Worm (Caenorhabditis elegans) whole organism, L4/young adult: Measurements from ENCODE around the gene C16A3.6.
A peak's percentile ranks its signal among the peaks of the same experiment; 100 is the strongest.

Source experiments
- W03F9.2 ChIP-seq: fragments of 150-350 bp; optimal IDR thresholded peaks from 2 replicates; lab custom pipeline; 2014; ENCODE audit warnings: missing biosample characterization, missing genetic modification characterization
- dao-5 ChIP-seq: sonication (generic microtip); optimal IDR thresholded peaks from 2 replicates; lab custom pipeline; 2016; ENCODE audit warnings: missing genotype, missing genetic modification characterization, moderate library complexity, missing compliant biosample characterization
- him-1 ChIP-seq: sonication (generic microtip); optimal IDR thresholded peaks from 2 replicates; lab custom pipeline; 2016; ENCODE audit warnings: missing genotype, missing genetic modification reagents, missing genetic modification characterization, missing compliant biosample characterization

The C16A3.6 gene

DNA sequence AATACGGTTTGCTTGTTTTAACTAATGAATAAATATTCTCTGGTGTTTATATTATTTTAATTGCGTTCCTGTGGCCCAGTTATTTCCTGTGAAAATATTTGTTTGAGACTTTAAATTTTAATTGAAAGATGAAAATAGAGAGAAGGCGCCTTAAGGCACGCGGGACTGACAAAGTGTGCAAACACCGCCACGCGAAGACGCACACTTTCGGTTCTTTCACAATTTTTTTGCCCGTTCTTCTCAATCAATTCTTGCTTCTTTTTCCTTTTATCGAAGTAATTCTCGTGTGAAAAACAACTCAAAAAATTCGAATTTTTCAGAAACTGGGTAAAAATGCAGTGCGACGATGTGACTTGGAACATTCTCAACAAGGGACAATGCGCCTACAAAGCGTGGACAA is at the start of gene C16A3.6:
Gene C16A3.6, plus strand, starts transcription at position 84 of the 400 bp plus-strand sequence.
- TF ChIP-seq dao-5 = no peak

DNA sequence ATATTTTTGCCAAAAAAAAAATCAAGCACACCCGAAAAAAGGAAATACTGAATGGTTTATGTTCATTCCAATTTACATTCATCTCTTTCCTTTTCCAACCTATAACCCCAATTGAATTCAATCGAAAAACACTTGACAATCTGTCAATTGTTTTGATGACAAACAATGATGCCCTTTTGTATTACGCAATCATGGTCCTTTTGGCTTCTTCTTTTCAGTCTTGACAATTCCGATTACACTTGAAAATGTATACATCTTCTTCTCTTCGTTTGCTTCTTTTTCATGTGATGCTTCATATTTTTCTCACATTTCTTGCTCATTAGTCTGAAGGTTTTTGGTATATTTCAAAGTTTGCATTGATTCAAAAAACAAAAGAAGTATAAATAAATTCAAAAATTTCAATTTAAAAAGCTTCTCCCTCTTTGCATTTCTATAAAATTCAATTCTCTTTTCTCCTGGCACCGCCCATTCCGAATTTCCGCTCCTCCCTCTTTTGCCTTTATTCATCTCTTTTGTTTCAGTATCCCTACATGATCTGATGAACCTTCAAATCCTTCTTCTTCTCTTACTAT is 47.7 kb upstream of the C16A3.6 start, which contains the start of gene C56G2.4:
Gene C56G2.4, plus strand, starts transcription at position 522 of the 572 bp plus-strand sequence.
- TF ChIP-seq him-1 (tag; lab: Kevin White, UChicago) = no peak
- TF ChIP-seq dao-5 = no peak
- TF ChIP-seq W03F9.2 (tag; lab: Kevin White, UChicago) = no peak

DNA sequence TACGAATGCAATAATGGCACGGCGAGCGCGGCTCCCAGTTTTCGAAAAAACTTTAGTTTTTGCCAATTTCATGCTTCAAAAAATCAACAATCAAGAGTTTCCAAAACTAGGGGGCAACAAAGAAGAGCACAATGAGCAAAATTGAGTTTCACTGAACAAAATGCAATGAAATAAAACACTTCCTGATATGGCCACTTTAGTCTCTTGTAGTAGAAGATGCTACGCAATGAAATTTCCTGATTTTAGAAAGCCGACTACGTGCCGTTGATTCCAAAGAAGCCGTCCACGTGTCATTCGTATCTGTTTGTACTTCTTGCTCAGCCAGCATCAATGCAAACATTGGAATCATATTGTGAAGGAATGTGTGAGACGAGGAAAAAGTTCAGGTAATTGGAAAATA is 44.6 kb upstream of the C16A3.6 start:
- TF ChIP-seq W03F9.2 (tag; lab: Kevin White, UChicago) (no peak), dao-5 (no peak), him-1 (tag; lab: Kevin White, UChicago) (no peak)

DNA sequence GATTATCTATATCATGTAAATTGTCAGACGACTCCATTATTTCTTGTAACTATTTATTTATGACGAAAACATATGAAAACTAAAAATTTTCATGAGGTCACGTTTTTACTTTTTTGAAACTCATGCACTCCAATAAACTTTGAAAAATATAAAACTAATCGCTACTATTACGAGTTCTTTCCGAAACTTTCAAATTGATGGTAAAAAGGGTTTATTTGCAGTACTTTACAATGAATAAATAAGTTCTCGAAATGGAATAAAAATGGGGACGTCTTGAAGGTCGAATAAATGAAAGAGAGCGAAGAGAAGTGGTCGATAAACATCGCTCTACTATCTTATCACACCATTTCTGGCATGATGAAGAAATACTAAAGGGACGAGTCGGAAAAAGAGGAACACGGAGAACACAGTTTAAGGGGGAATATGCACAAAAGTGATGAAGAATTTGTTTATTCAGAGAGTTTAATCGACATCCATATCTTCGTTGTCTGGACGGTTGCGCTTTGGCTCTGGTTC is 39.0 kb upstream of the C16A3.6 start, which contains the start of gene let-767:
Gene let-767, minus strand, starts transcription at position 51 of the 516 bp plus-strand sequence.
- TF ChIP-seq dao-5 = no peak
- no peak for TF ChIP-seq W03F9.2 (tag; lab: Kevin White, UChicago)

DNA sequence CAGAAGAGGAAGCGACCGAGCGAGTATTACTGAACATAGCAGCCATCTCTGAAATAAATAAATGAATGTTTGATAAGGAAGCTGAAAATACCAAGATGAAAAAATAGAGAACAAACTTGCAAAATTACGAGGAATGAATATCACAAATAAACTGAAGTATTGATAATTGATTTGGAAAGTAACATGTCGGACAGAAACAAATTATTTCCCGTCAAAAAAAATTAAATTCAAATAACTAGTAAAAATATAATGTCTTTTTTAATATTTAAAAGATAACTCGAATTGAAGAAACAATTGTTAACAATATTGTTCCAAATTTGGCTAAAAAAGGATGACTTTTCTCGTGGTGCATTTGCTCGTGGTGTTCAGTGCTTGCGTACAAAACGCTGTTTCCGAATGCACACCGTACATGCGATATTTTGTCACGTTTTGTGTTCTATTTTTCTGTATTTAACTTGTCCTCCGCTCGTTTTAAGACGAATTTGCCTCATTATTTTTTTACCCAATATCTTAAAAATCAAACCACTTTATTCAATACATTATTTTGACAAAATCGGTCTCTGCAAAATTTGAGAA is 37.0 kb upstream of the C16A3.6 start, which contains the start of gene rpn-13:
Gene rpn-13, minus strand, starts transcription at position 51 of the 576 bp plus-strand sequence.
- TF ChIP-seq W03F9.2 (tag; lab: Kevin White, UChicago) = peak; percentile 1
- peak; percentile 29 for TF ChIP-seq him-1 (tag; lab: Kevin White, UChicago)
- TF ChIP-seq dao-5 = no peak

DNA sequence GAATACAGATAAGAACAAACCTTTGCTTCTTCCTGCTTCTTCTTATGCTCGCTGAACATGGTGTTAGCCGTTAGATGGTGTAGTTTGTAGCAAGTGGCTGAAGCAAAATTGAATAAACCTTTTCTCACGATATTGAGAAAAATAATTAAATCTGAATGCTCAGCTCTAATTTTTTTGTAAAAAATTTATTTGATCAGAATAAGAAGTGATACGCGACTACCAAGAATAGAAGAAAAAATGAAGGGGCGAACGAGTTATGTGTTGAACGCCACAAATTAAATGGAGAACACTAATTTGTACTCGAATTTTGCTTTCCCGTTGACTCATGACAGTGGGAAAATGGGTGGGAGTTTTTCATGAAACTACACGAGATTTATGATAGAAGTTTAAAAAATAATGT is 35.8 kb upstream of the C16A3.6 start, which contains the start of gene C56G2.9:
Gene C56G2.9, minus strand, starts transcription at position 101 of the 400 bp plus-strand sequence.
- TF ChIP-seq him-1 (tag; lab: Kevin White, UChicago) (no peak), W03F9.2 (tag; lab: Kevin White, UChicago) (no peak), dao-5 (no peak)

DNA sequence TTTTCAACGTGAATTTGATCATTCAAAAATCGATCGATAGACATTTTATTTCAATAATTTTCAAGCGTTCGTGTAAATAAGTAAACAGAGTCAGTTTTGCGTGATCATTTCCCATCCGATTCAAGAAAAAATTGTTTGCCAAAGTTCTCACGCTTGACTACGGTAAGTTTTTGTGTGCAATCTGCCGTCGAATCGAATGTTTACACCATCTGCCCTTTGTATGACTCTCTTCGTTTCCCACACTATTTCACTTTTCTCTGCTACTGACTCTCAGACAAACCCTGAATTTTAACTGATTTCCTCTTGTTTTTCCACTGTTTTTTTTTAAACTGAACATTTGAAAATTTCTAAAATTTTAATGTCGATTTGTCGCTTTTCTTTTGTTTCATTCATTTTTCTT is 34.3 kb upstream of the C16A3.6 start:
- TF ChIP-seq him-1 (tag; lab: Kevin White, UChicago) (peak; percentile 74), dao-5 (no peak), W03F9.2 (tag; lab: Kevin White, UChicago) (peak; percentile 90)

DNA sequence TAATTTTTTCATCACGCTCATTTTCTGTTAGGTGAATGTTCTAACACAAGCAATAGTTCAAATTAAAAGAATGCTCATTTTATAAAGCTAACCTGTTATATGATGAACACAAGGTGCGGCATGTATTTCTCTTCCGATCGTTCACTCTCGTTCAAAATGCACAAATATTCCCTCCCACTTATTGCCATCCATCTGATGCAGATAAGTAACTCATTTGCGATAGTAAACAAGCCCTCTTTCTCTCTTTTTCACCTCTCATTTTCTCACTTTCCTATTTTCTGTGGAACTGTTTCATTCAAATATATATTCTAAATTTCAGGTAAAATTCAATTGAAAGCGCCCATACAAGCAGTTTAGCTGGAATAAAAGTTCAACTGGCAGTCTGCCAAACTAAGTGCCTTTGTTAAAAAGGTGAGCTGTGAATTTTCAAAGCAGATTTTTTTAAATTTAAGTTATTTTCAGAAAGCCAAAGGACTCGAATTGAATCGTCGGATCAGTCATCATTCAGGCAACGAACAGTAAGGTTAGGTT is 33.0 kb upstream of the C16A3.6 start, which contains the start of the genes trmt-10C.2 and C56G2.22:
Gene trmt-10C.2, plus strand, starts transcription at position 314 of the 531 bp plus-strand sequence.
Gene C56G2.22, plus strand, starts transcription at position 481 of the 531 bp plus-strand sequence.
- TF ChIP-seq him-1 (tag; lab: Kevin White, UChicago) = no peak
- no peak for TF ChIP-seq W03F9.2 (tag; lab: Kevin White, UChicago)
- TF ChIP-seq dao-5 = no peak

DNA sequence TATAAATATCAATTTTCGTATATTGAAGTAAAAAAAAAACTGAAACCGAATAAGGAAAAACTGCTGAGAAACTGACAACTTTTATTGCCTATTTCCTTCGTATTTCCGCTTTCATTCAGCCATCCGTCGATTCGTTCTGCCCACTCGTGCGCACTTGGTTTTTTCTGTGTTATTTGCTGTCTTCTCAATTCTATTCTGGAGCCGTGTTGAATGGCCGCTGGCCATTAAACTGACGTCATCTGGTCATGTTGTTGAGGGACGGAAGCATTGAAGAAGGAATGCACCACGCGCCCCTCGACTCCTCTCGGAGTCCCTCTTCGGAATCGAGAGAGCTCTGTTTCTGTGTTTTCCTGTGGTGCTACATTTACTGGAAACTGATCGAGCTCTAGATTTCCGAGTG is 30.4 kb upstream of the C16A3.6 start:
- no peak for TF ChIP-seq dao-5
- TF ChIP-seq W03F9.2 (tag; lab: Kevin White, UChicago) = no peak
- TF ChIP-seq him-1 (tag; lab: Kevin White, UChicago) = peak; percentile 64

DNA sequence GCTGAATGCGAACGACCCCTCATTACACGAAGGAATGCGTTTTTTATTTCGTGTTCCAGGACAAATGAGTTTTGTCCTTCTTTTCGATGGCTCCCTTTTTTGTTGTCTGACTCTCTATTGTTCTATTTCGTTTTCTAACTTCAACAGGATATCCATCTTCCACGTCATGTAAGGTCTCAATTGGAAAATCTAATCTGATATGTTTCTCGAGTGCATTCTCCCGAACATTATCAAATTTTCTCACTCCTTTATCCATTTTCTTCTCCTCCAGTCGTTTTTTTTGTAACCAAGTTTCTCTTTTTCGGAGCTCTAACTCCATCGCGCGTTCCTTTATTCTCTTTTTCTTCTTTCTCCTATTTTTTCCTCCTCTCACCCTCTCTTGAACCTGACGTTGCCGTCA is 28.6 kb upstream of the C16A3.6 start:
- TF ChIP-seq W03F9.2 (tag; lab: Kevin White, UChicago) (no peak), him-1 (tag; lab: Kevin White, UChicago) (no peak), dao-5 (no peak)

DNA sequence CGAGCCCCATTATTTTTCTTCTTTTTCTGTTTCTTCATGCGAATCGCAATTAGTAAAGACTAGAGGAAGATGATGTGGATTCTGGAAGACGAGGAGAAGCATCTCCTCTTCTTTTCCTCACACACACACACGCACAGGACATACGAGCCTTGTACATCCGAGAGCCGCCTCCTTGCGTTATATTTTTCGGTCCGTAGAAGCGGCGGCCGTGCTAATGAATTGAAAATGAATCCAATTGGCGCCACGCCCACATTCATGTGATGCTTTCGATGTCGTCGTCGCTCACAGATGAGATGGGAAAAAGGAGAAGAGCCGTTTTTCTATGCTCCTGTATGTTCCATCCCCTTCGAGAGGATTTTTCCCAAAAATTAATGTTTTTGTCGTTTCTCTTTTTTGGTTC is 27.6 kb upstream of the C16A3.6 start:
- TF ChIP-seq W03F9.2 (tag; lab: Kevin White, UChicago) (no peak), dao-5 (no peak), him-1 (tag; lab: Kevin White, UChicago) (no peak)

DNA sequence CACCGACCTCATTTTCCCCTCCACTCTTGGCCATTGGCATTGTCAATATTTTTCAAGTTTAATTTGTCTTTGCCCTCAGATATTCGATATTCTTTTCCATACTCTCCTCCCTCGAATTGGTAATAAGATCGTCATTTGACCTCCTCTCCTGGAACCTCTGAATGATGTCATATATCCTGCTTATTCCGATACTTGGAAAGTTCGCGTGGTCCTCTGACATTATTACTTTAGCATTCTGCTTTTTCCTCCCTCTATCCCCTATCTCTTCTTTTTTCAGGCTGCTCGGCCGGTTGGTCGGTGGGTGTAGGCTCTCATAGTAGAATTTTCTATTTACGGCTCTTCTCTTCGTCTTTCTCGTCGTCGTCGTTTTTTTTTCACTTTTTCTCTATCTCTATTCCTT is 26.6 kb upstream of the C16A3.6 start:
- TF ChIP-seq dao-5 = no peak
- no peak for TF ChIP-seq him-1 (tag; lab: Kevin White, UChicago)
- no peak for TF ChIP-seq W03F9.2 (tag; lab: Kevin White, UChicago)

DNA sequence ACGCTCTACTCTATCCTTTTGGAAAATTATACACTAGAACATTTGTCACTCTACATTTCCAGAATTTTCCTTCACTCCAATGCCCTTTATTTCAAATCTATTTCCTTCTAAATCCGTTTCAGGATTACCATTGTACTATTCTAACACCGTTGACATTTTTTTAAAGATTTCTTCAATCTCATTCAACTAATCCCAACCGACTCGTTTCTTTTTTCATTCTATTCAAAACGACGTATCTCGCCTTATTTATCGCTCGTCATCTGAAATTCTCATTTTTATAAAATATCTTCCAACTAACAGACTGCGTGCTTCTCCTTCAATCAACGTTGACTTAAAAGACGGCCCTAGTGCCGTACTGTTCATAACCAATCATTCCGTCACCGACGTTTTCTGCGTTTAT is 25.9 kb upstream of the C16A3.6 start, which contains the start of gene akap-1:
Gene akap-1, plus strand, starts transcription at position 301 of the 400 bp plus-strand sequence.
- no peak for TF ChIP-seq him-1 (tag; lab: Kevin White, UChicago)

DNA sequence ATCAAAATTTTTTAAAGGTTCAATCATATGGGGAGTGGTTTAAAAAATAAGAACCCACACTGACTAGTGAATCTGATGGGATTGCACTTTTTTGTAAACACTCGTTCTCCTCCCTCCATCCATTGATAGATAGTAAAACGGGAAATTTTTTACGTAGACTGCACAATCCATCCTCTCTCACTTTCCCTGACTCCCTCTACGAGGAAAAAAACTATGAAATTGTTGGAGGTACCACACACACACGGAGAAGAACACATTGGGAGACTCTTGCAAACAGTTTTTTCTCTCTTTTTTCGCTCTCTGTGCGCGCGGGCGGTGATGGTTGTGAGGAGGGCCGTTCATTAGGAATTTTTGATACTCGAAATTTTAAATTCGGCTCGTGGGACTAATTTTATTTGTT is 23.7 kb upstream of the C16A3.6 start:
- TF ChIP-seq him-1 (tag; lab: Kevin White, UChicago) = no peak
- no peak for TF ChIP-seq dao-5
- no peak for TF ChIP-seq W03F9.2 (tag; lab: Kevin White, UChicago)
